Fruit fly (Drosophila melanogaster): ENCODE results near the gene CG5693.

Gene CG5693

dm6 chr2L:18006327-18006726 lies at the start of gene CG5693:
Gene CG5693 (plus strand): TSS chr2L:18006627.
- TF ChIP-seq tai (GFP tag; optimal IDR thresholded peaks at IDR 0.05): no peak
- no peak for TF ChIP-seq Mio (GFP tag; optimal IDR thresholded peaks at IDR 0.05)
- TF ChIP-seq woc (GFP tag; optimal IDR thresholded peaks at IDR 0.05): no peak
- no peak for TF ChIP-seq rgr (GFP tag; optimal IDR thresholded peaks at IDR 0.05)
- TF ChIP-seq pan (optimal IDR thresholded peaks at IDR 0.05): no peak
- TF ChIP-seq foxo (GFP tag; optimal IDR thresholded peaks at IDR 0.05): no peak
- no peak for TF ChIP-seq Abd-B (GFP tag; optimal IDR thresholded peaks at IDR 0.05)
- no peak for TF ChIP-seq OdsH (GFP tag; optimal IDR thresholded peaks at IDR 0.05)
- no peak for TF ChIP-seq Dif (GFP tag; optimal IDR thresholded peaks at IDR 0.05; ENCODE audit: partially characterized antibody)
- no peak for TF ChIP-seq br (GFP tag; optimal IDR thresholded peaks at IDR 0.05)
- TF ChIP-seq CrebA (GFP tag; optimal IDR thresholded peaks at IDR 0.05; ENCODE audit: borderline replicate concordance): no peak
- TF ChIP-seq lola (GFP tag; optimal IDR thresholded peaks at IDR 0.05): no peak
- TF ChIP-seq brk (GFP tag; optimal IDR thresholded peaks at IDR 0.05): no peak
- TF ChIP-seq dmrt93B (GFP tag; optimal IDR thresholded peaks at IDR 0.05): no peak

DNA sequence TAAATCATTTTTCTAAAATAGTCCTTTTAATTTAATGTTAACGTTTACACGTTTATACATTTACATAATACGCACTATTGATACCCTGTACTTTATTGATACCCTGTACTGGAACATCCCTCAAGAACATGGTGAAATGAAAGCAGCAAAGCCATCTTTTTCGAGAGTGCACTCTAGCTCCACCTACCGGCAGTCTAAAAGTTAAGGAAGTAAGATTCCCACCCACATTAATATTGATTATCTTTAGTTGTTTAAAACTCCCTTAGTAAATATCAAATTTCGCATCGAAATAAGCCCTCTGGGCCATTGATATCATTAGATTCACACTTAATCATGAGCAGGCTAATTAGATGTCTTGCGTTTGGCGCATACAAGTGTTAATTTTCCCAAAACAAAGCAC lies 48.1 kb upstream of the CG5693 start:
- no peak for TF ChIP-seq usp (GFP tag; optimal IDR thresholded peaks at IDR 0.05)
- TF ChIP-seq Rel (GFP tag; optimal IDR thresholded peaks at IDR 0.05): no peak
- TF ChIP-seq Rel (tag; optimal IDR thresholded peaks at IDR 0.05): no peak
- no peak for TF ChIP-seq Myc (optimal IDR thresholded peaks at IDR 0.05)
- no peak for TF ChIP-seq N (GFP tag; optimal IDR thresholded peaks at IDR 0.05)
- no peak for TF ChIP-seq CG9705 (GFP tag; optimal IDR thresholded peaks at IDR 0.05)
- no peak for TF ChIP-seq dsf (GFP tag; optimal IDR thresholded peaks at IDR 0.05; ENCODE audit: borderline replicate concordance)
- TF ChIP-seq Mio (GFP tag; optimal IDR thresholded peaks at IDR 0.05): no peak
- no peak for TF ChIP-seq ey (GFP tag; optimal IDR thresholded peaks at IDR 0.05)
- TF ChIP-seq tai (GFP tag; optimal IDR thresholded peaks at IDR 0.05): no peak
- no peak for TF ChIP-seq Vsx2 (GFP tag; optimal IDR thresholded peaks at IDR 0.05; ENCODE audit: partially characterized antibody)

- TF ChIP-seq fru (GFP tag; optimal IDR thresholded peaks at IDR 0.05) (no peak), Hr83 (GFP tag; optimal IDR thresholded peaks at IDR 0.05; ENCODE audit: poor library complexity, severe bottlenecking) (no peak), lola (GFP tag; optimal IDR thresholded peaks at IDR 0.05) (no peak), HLH106 (tag; optimal IDR thresholded peaks at IDR 0.05) (no peak), Abd-B (GFP tag; optimal IDR thresholded peaks at IDR 0.05) (no peak), pan (optimal IDR thresholded peaks at IDR 0.05) (no peak), sage (GFP tag; optimal IDR thresholded peaks at IDR 0.05) (no peak), Rel (GFP tag; optimal IDR thresholded peaks at IDR 0.05) (no peak), Rel (tag; optimal IDR thresholded peaks at IDR 0.05) (no peak), Myc (optimal IDR thresholded peaks at IDR 0.05) (no peak), dsf (GFP tag; optimal IDR thresholded peaks at IDR 0.05; ENCODE audit: borderline replicate concordance) (no peak), OdsH (GFP tag; optimal IDR thresholded peaks at IDR 0.05) (no peak), CrebA (GFP tag; optimal IDR thresholded peaks at IDR 0.05; ENCODE audit: borderline replicate concordance) (no peak), brk (GFP tag; optimal IDR thresholded peaks at IDR 0.05) (no peak), foxo (GFP tag; optimal IDR thresholded peaks at IDR 0.05) (no peak), Vsx2 (GFP tag; optimal IDR thresholded peaks at IDR 0.05; ENCODE audit: partially characterized antibody) (no peak)
Observed at dm6 chr2L:17960214-17960613, 46.2 kb upstream of the CG5693 start.

DNA sequence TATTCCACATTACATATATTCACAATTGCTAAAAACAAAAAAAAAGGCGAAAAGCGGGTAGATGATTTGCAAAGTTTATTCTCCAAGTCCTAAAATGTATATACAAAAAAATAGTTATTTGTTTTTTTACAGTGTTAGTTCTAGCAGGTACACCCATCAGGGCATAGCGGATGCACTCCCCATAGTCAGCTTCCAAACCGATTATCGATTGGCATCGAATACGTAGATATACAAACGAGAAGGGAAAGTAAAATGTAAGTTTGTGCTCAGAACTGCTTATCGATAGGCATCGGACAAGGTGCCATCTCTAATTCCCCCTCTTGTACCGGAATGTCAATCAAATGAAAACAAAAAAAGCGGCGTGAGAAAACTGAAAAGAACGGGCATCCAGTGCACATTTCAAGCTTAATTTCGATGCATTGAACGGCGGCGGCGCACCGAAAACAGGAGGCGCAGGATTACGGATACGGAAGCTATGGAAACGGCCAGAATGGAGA lies 43.3 kb upstream of the CG5693 start, which contains the start of gene CG5674:
Gene CG5674, plus strand, starts transcription at position 309 of the 497 bp plus-strand sequence.
- TF ChIP-seq fru (GFP tag; optimal IDR thresholded peaks at IDR 0.05): peak; percentile 26
- no peak for TF ChIP-seq HLH106 (tag; optimal IDR thresholded peaks at IDR 0.05)
- TF ChIP-seq br (GFP tag; optimal IDR thresholded peaks at IDR 0.05): no peak
- TF ChIP-seq Hr83 (GFP tag; optimal IDR thresholded peaks at IDR 0.05; ENCODE audit: poor library complexity, severe bottlenecking): peak; percentile 26
- TF ChIP-seq tai (GFP tag; optimal IDR thresholded peaks at IDR 0.05): no peak
- TF ChIP-seq lola (GFP tag; optimal IDR thresholded peaks at IDR 0.05): no peak
- no peak for TF ChIP-seq Mio (GFP tag; optimal IDR thresholded peaks at IDR 0.05)
- no peak for TF ChIP-seq foxo (GFP tag; optimal IDR thresholded peaks at IDR 0.05)
- TF ChIP-seq CG32264 (GFP tag; optimal IDR thresholded peaks at IDR 0.05): no peak
- TF ChIP-seq ey (GFP tag; optimal IDR thresholded peaks at IDR 0.05): no peak
- TF ChIP-seq rgr (GFP tag; optimal IDR thresholded peaks at IDR 0.05): peak; percentile 32
- no peak for TF ChIP-seq sage (GFP tag; optimal IDR thresholded peaks at IDR 0.05)
- TF ChIP-seq sv (GFP tag; optimal IDR thresholded peaks at IDR 0.05): peak; percentile 23
- TF ChIP-seq Dfd (GFP tag; optimal IDR thresholded peaks at IDR 0.05): no peak
- no peak for TF ChIP-seq dmrt93B (GFP tag; optimal IDR thresholded peaks at IDR 0.05)
- peak; percentile 85 for TF ChIP-seq jim (GFP tag; optimal IDR thresholded peaks at IDR 0.05)
- TF ChIP-seq CrebA (GFP tag; optimal IDR thresholded peaks at IDR 0.05; ENCODE audit: borderline replicate concordance): no peak
- no peak for TF ChIP-seq Vsx2 (GFP tag; optimal IDR thresholded peaks at IDR 0.05; ENCODE audit: partially characterized antibody)
- TF ChIP-seq Myc (optimal IDR thresholded peaks at IDR 0.05): peak; percentile 2

Data from whole organism, wandering third instar larva.